Worm (Caenorhabditis elegans): ENCODE measurements around the gene T26A5.6.

ce11 chrIII:6399424-6399823 is 51.1 kb downstream of the T26A5.6 start:
- no peak for TF ChIP-seq ama-1 (optimal IDR thresholded peaks at IDR 0.05)
- TF ChIP-seq mdl-1 (tag; optimal IDR thresholded peaks at IDR 0.05), result no peak

Measured in whole organism, L4 larva.